Fruit fly (Drosophila melanogaster) whole organism, prepupa: ENCODE measurements around the gene CG5958.

Experiments used
- Eip78C ChIP-seq: fragments of 200-800 bp; sonication (Bioruptor generic); peaks from one replicate; lab custom pipeline; 2016; ENCODE audit warnings: missing biosample characterization, missing genetic modification characterization
- fkh ChIP-seq: fragments of 200-800 bp; sonication (Bioruptor generic); optimal IDR thresholded peaks from 3 replicates; lab custom pipeline; 2017; ENCODE audit warnings: missing biosample characterization, mild to moderate bottlenecking, missing genetic modification characterization, moderate library complexity
- net ChIP-seq: fragments of 200-800 bp; sonication (Bioruptor generic); optimal IDR thresholded peaks from 3 replicates; lab custom pipeline; 2016; ENCODE audit warnings: missing biosample characterization, missing genetic modification characterization

CG5958 gene

DNA sequence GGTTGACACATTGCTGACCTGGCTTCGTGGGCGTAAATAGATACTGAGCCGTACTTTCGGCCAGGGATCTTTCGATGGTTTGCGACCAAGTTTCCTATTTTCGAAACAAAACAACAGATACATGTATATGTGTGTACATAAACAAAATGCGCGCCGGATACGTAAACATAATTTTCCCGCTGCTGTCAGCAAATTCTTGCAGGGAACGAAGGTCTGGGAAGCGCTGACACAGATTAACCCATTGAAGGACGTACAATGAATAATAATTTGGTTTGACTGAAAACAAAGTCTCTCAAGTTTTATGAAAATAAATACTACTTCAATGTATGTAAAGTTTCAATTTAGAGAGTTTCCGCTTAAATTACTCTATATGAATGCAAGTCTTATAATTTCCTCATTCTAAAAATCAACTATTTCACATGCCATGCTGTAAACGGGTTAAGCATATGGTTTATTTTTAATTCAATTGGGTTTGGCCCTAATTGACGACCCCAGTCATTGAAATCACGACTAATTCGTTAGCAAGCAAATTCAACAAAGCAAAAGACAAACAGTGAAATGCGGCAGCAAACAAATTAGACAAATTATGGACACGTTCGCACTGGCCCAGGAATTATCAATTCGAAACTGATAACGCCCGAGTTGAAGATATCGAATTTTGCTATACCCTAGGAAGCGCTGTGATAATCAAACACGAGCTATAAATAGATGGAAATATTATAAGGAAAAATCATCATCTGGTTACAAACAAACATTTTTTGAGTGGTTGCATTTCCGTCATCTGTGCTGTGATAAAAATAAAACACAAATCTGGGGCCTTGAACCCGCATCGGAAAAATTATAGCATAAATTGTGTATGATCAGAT, 46.5 kb downstream of the CG5958 start:
- TF ChIP-seq fkh (GFP tag; lab: Kevin White, UChicago) (peak; percentile 62), Eip78C (GFP tag; lab: Kevin White, UChicago) (no peak), net (GFP tag; lab: Kevin White, UChicago) (no peak)
